Fruit fly (Drosophila melanogaster) whole organism, prepupa: ENCODE data around the gene yellow-k.

Experiments
- Blimp-1 ChIP-seq: fragments of 200-800 bp; sonication (Bioruptor generic); optimal IDR thresholded peaks from 3 replicates; lab custom pipeline; 2017; ENCODE audit warnings: missing biosample characterization, missing genetic modification characterization, mild to moderate bottlenecking, moderate library complexity, missing genetic modification reagents
- CG10631 ChIP-seq: fragments of 200-800 bp; sonication (Bioruptor generic); optimal IDR thresholded peaks from 2 replicates; lab custom pipeline; 2016; ENCODE audit warnings: missing biosample characterization, missing genetic modification characterization
- CG15336 ChIP-seq: fragments of 200-800 bp; sonication (Bioruptor generic); IDR thresholded peaks from 2 replicates; pipeline ENCODE4 v1.3.6; 2022; ENCODE audit warnings: missing biosample characterization, missing genetic modification characterization
- CG1621 ChIP-seq: fragments of 200-800 bp; sonication (Bioruptor generic); optimal IDR thresholded peaks from 3 replicates; lab custom pipeline; 2018; ENCODE audit warnings: missing biosample characterization, mild to moderate bottlenecking, missing genetic modification characterization
- CG16779 ChIP-seq: fragments of 200-800 bp; sonication (Bioruptor generic); optimal IDR thresholded peaks from 3 replicates; lab custom pipeline; 2017; ENCODE audit warnings: missing biosample characterization, mild to moderate bottlenecking, missing genetic modification characterization
- CG31627 ChIP-seq: fragments of 200-800 bp; sonication (Bioruptor generic); optimal IDR thresholded peaks from 3 replicates; lab custom pipeline; 2016; ENCODE audit warnings: missing biosample characterization, missing genetic modification characterization
- CG34406 ChIP-seq: fragments of 200-800 bp; sonication (Bioruptor generic); optimal IDR thresholded peaks from 3 replicates; lab custom pipeline; 2016; ENCODE audit warnings: missing biosample characterization, missing genetic modification characterization
- CG4318 ChIP-seq: fragments of 200-800 bp; sonication (Bioruptor generic); optimal IDR thresholded peaks from 3 replicates; lab custom pipeline; 2017; ENCODE audit warnings: missing biosample characterization, mild to moderate bottlenecking, missing genetic modification characterization
- CG6163 ChIP-seq: fragments of 200-800 bp; sonication (Bioruptor generic); IDR thresholded peaks from 3 replicates; pipeline ENCODE4 v1.3.6; 2022; ENCODE audit warnings: missing biosample characterization, missing genetic modification characterization
- CG6792 ChIP-seq: fragments of 200-800 bp; sonication (Bioruptor generic); optimal IDR thresholded peaks from 3 replicates; lab custom pipeline; 2016; ENCODE audit warnings: missing biosample characterization, missing genetic modification characterization
- CG6808 ChIP-seq: fragments of 200-800 bp; sonication (Bioruptor generic); optimal IDR thresholded peaks from 3 replicates; lab custom pipeline; 2017; ENCODE audit warnings: missing biosample characterization, missing genetic modification characterization, mild to moderate bottlenecking, moderate library complexity, missing genetic modification reagents
- CG6854 ChIP-seq: fragments of 200-800 bp; sonication (Bioruptor generic); optimal IDR thresholded peaks from 2 replicates; lab custom pipeline; 2017; ENCODE audit warnings: missing biosample characterization, mild to moderate bottlenecking, missing genetic modification characterization
- CG8119 ChIP-seq: fragments of 200-800 bp; sonication (Bioruptor generic); IDR thresholded peaks from 3 replicates; pipeline ENCODE4 v1.3.6; 2022; ENCODE audit warnings: missing biosample characterization, missing genetic modification characterization
- CG8319 ChIP-seq: fragments of 200-800 bp; sonication (Bioruptor generic); optimal IDR thresholded peaks from 3 replicates; lab custom pipeline; 2016; ENCODE audit warnings: missing biosample characterization, missing genetic modification characterization
- CG9139 ChIP-seq: fragments of 200-800 bp; sonication (Bioruptor generic); optimal IDR thresholded peaks from 3 replicates; lab custom pipeline; 2017; ENCODE audit warnings: missing biosample characterization, mild to moderate bottlenecking, missing genetic modification characterization
- Eip75B ChIP-seq: fragments of 200-800 bp; sonication (Bioruptor generic); optimal IDR thresholded peaks from 3 replicates; lab custom pipeline; 2016; ENCODE audit warnings: missing biosample characterization, missing genetic modification characterization
- Eip78C ChIP-seq: fragments of 200-800 bp; sonication (Bioruptor generic); peaks from one replicate; lab custom pipeline; 2016; ENCODE audit warnings: missing biosample characterization, missing genetic modification characterization
- Eip93F ChIP-seq: fragments of 200-800 bp; sonication (Bioruptor generic); optimal IDR thresholded peaks from 2 replicates; lab custom pipeline; 2016; ENCODE audit warnings: missing biosample characterization, mild to moderate bottlenecking, missing genetic modification characterization
- Hr39 ChIP-seq: fragments of 200-800 bp; sonication (Bioruptor generic); optimal IDR thresholded peaks from 2 replicates; lab custom pipeline; 2016; ENCODE audit warnings: missing biosample characterization, missing genetic modification characterization
- Lpt ChIP-seq: fragments of 200-800 bp; sonication (Bioruptor generic); optimal IDR thresholded peaks from 3 replicates; lab custom pipeline; 2016; ENCODE audit warnings: missing biosample characterization, missing genetic modification characterization
- Sox102F ChIP-seq: fragments of 200-800 bp; sonication (Bioruptor generic); optimal IDR thresholded peaks from 2 replicates; lab custom pipeline; 2016; ENCODE audit warnings: missing biosample characterization, mild to moderate bottlenecking, missing genetic modification characterization
- Sox14 ChIP-seq: fragments of 200-800 bp; sonication (Bioruptor generic); optimal IDR thresholded peaks from 3 replicates; lab custom pipeline; 2016; ENCODE audit warnings: missing biosample characterization, missing genetic modification characterization
- Sox15 ChIP-seq: fragments of 200-800 bp; sonication (Bioruptor generic); optimal IDR thresholded peaks from 3 replicates; lab custom pipeline; 2016; ENCODE audit warnings: missing biosample characterization, missing genetic modification characterization
- achi ChIP-seq: fragments of 200-800 bp; sonication (Bioruptor generic); optimal IDR thresholded peaks from 3 replicates; lab custom pipeline; 2016; ENCODE audit warnings: missing biosample characterization, missing genetic modification characterization
- acj6 ChIP-seq: fragments of 200-800 bp; sonication (Bioruptor generic); optimal IDR thresholded peaks from 3 replicates; lab custom pipeline; 2016; ENCODE audit warnings: missing biosample characterization, missing genetic modification characterization
- dsx ChIP-seq: fragments of 200-800 bp; optimal IDR thresholded peaks from 3 replicates; lab custom pipeline; 2019; ENCODE audit warnings: missing biosample characterization, mild to moderate bottlenecking, missing genetic modification characterization, moderate library complexity; ENCODE audit not compliant: poor library complexity, severe bottlenecking
- fkh ChIP-seq: fragments of 200-800 bp; sonication (Bioruptor generic); optimal IDR thresholded peaks from 3 replicates; lab custom pipeline; 2017; ENCODE audit warnings: missing biosample characterization, mild to moderate bottlenecking, missing genetic modification characterization, moderate library complexity
- lz ChIP-seq: fragments of 200-800 bp; sonication (Bioruptor generic); optimal IDR thresholded peaks from 3 replicates; lab custom pipeline; 2016; ENCODE audit warnings: missing biosample characterization, missing genetic modification characterization
- net ChIP-seq: fragments of 200-800 bp; sonication (Bioruptor generic); optimal IDR thresholded peaks from 3 replicates; lab custom pipeline; 2016; ENCODE audit warnings: missing biosample characterization, missing genetic modification characterization
- pdm3 ChIP-seq: fragments of 200-800 bp; sonication (Bioruptor generic); optimal IDR thresholded peaks from 3 replicates; lab custom pipeline; 2016; ENCODE audit warnings: missing biosample characterization, missing genetic modification characterization
- salr ChIP-seq, 2 experiments: fragments of 200-800 bp; sonication (Bioruptor generic); optimal IDR thresholded peaks; 3 replicates each; lab custom pipeline; 2016 to 2018; ENCODE audit warnings: missing biosample characterization in 2 of 2, missing genetic modification characterization in 2 of 2, mild to moderate bottlenecking in 1 of 2
- spab ChIP-seq: fragments of 200-800 bp; sonication (Bioruptor generic); optimal IDR thresholded peaks from 2 replicates; lab custom pipeline; 2017; ENCODE audit warnings: missing biosample characterization, mild to moderate bottlenecking, missing genetic modification characterization, missing genetic modification reagents
- ss ChIP-seq, 2 experiments: fragments of 200-800 bp; sonication (Bioruptor generic); optimal IDR thresholded peaks; 2 replicates in 1 of 2; 3 replicates in 1 of 2; lab custom pipeline; 2017 to 2018; ENCODE audit warnings: mild to moderate bottlenecking in 2 of 2, missing biosample characterization in 2 of 2, missing genetic modification characterization in 2 of 2, moderate library complexity in 1 of 2
- svp ChIP-seq: fragments of 200-800 bp; sonication (Bioruptor generic); peaks from one replicate; lab custom pipeline; 2016; ENCODE audit warnings: missing biosample characterization, missing genetic modification characterization
- vri ChIP-seq: fragments of 200-800 bp; sonication (Bioruptor generic); optimal IDR thresholded peaks from 3 replicates; lab custom pipeline; 2016; ENCODE audit warnings: missing biosample characterization, mild to moderate bottlenecking, missing genetic modification characterization

The yellow-k gene

dm6 chr3L:15514405-15514804 lies 6.0 kb upstream of the yellow-k start:
- TF ChIP-seq Blimp-1 (no peak), CG34406 (GFP tag; lab: Kevin White, UChicago) (no peak), Sox102F (GFP tag; lab: Kevin White, UChicago) (no peak), net (GFP tag; lab: Kevin White, UChicago) (no peak), Eip78C (GFP tag; lab: Kevin White, UChicago) (peak; percentile 65), fkh (GFP tag; lab: Kevin White, UChicago) (peak; percentile 57), ss (GFP tag; optimal IDR thresholded peaks at IDR 0.05; lab: Kevin White, UChicago) (no peak), CG10631 (no peak), acj6 (no peak), salr (GFP tag; optimal IDR thresholded peaks at IDR 0.05; lab: Kevin White, UChicago) (no peak), CG16779 (tag; lab: Kevin White, UChicago) (no peak), achi (GFP tag; lab: Kevin White, UChicago) (no peak), dsx (GFP tag; lab: Kevin White, UChicago) (no peak), CG8119 (GFP tag; lab: Robert Waterston, UW) (peak; percentile 29; the same call in 1 of the 3 replicates), CG6163 (GFP tag; lab: Robert Waterston, UW) (no peak; the same call in 2 of the 3 replicates), CG8319 (GFP tag; lab: Kevin White, UChicago) (no peak), Sox14 (peak; percentile 49), svp (GFP tag; lab: Kevin White, UChicago) (no peak), CG4318 (GFP tag; lab: Kevin White, UChicago) (no peak), CG9139 (GFP tag; lab: Kevin White, UChicago) (no peak), CG15336 (peak; percentile 48; the same call in 1 of the 2 replicates), CG6854 (GFP tag; lab: Kevin White, UChicago) (peak; percentile 44), pdm3 (no peak), Lpt (GFP tag; lab: Kevin White, UChicago) (peak; percentile 38), Eip75B (no peak), Eip93F (GFP tag; lab: Kevin White, UChicago) (no peak), vri (GFP tag; lab: Kevin White, UChicago) (peak; percentile 66), CG6792 (GFP tag; lab: Kevin White, UChicago) (no peak)

DNA sequence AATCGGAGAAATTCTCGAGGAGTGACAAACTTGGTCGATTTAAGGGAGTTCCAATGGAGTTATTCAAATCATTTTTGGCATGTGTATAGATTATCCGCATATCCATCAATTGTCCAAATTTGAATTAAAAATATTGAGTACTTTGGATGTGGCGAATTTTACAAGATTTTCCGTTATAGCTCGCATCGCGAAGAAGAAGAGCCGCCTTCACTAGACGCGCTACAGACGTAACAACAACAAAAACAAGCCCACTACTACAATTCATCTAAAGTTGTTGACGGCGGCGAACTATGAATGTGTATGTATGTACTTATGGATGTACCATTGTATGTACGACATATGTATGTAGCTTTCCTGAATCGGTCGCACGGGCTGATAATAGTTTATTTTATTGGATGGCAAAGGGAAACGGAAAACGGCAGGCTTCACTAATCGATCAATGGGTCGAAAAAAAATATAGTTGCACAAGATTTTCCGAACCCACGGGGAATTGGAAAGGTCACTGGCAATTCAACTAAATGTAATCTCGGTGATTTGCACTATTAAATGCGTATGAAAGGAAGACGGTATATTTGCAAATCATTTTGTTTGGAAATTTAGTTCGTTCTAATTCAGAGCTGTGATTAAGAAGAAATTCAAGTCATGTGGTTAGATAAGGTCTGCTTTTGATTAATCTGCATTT lies 5.5 kb upstream of the yellow-k start:
- TF ChIP-seq Eip78C (GFP tag; lab: Kevin White, UChicago) (peak; percentile 11), achi (GFP tag; lab: Kevin White, UChicago) (no peak), Lpt (GFP tag; lab: Kevin White, UChicago) (peak; percentile 17), CG15336 (peak; percentile 22; the same call in 1 of the 2 replicates), Hr39 (GFP tag; lab: Kevin White, UChicago) (no peak)

DNA sequence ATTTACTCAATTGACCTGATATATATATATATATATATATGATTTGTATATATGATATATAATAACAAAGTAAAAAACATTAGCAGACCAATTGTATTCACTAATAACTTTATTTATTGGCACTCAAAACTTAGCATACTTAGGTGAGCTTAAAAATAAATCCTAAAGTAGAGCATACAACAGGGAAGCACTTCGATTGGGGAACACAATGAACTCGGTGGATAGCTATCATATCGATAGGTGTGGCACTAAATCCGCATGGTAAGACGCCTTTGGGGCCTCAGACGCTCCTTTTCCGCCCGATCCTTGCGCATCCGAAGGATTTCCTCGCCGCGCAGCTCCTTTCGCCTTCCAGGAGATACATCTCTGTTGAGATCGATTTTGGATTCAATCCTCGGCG lies 4.0 kb upstream of the yellow-k start:
- TF ChIP-seq CG31627 (no peak), lz (GFP tag; lab: Kevin White, UChicago) (no peak), vri (GFP tag; lab: Kevin White, UChicago) (no peak), CG34406 (GFP tag; lab: Kevin White, UChicago) (no peak), spab (GFP tag; lab: Kevin White, UChicago) (no peak), CG4318 (GFP tag; lab: Kevin White, UChicago) (no peak), CG6854 (GFP tag; lab: Kevin White, UChicago) (no peak), svp (GFP tag; lab: Kevin White, UChicago) (no peak), CG6808 (GFP tag; lab: Kevin White, UChicago) (no peak), CG1621 (tag; lab: Kevin White, UChicago) (no peak), Sox15 (GFP tag; lab: Kevin White, UChicago) (no peak), Eip93F (GFP tag; lab: Kevin White, UChicago) (no peak)
